Fruit fly (Drosophila melanogaster) whole organism, wandering third instar larva: Measurements from ENCODE around the gene janB.

Source experiments
- CG32264 ChIP-seq: fragments of 200-800 bp; sonication (Bioruptor generic); optimal IDR thresholded peaks from 2 replicates; lab custom pipeline; 2016; ENCODE audit warnings: missing biosample characterization, missing genetic modification characterization
- CG9705 ChIP-seq: fragments of 200-800 bp; sonication (Bioruptor generic); optimal IDR thresholded peaks from 2 replicates; lab custom pipeline; 2018; ENCODE audit warnings: missing biosample characterization, mild to moderate bottlenecking, missing genetic modification characterization
- CrebA ChIP-seq: fragments of 200-800 bp; sonication (Bioruptor generic); optimal IDR thresholded peaks from 2 replicates; lab custom pipeline; 2016; ENCODE audit warnings: missing biosample characterization, mild to moderate bottlenecking, missing genetic modification characterization, borderline replicate concordance
- Dfd ChIP-seq: fragments of >200 bp; optimal IDR thresholded peaks from 2 replicates; lab custom pipeline; 2017; ENCODE audit warnings: missing biosample characterization, missing genetic modification characterization
- Dif ChIP-seq: fragments of 200-275, 200-300 bp; sonication (Bioruptor generic); optimal IDR thresholded peaks from 2 replicates; lab custom pipeline; 2018; ENCODE audit warnings: missing biosample characterization, missing genetic modification characterization; ENCODE audit not compliant: partially characterized antibody
- GATAd ChIP-seq: sonication (Bioruptor generic); optimal IDR thresholded peaks from 2 replicates; lab custom pipeline; 2016; ENCODE audit warnings: missing biosample characterization, missing genetic modification characterization
- HLH106 ChIP-seq: fragments of 200-800 bp; optimal IDR thresholded peaks from 3 replicates; lab custom pipeline; 2019; ENCODE audit warnings: missing biosample characterization, mild to moderate bottlenecking, missing genetic modification characterization, moderate library complexity
- Hnf4 ChIP-seq: fragments of 200-800 bp; sonication (Bioruptor generic); optimal IDR thresholded peaks from 2 replicates; lab custom pipeline; 2016; ENCODE audit warnings: missing biosample characterization, mild to moderate bottlenecking, missing genetic modification characterization
- Hr78 ChIP-seq: fragments of >200 bp; optimal IDR thresholded peaks from 2 replicates; lab custom pipeline; 2017; ENCODE audit warnings: missing biosample characterization, missing genetic modification characterization
- Hr83 ChIP-seq: fragments of 200-300 bp; sonication (Bioruptor generic); optimal IDR thresholded peaks from 2 replicates; lab custom pipeline; 2016; ENCODE audit warnings: missing biosample characterization, mild to moderate bottlenecking, missing genetic modification characterization, moderate library complexity; ENCODE audit not compliant: poor library complexity, severe bottlenecking
- Jra ChIP-seq: sonication (Bioruptor generic); optimal IDR thresholded peaks from 2 replicates; lab custom pipeline; 2016; ENCODE audit warnings: missing biosample characterization, missing genetic modification characterization
- Mio ChIP-seq: sonication (Bioruptor generic); optimal IDR thresholded peaks from 2 replicates; lab custom pipeline; 2016; ENCODE audit warnings: missing biosample characterization, missing genetic modification characterization
- Myc ChIP-seq: fragments of >200 bp; optimal IDR thresholded peaks from 2 replicates; lab custom pipeline; 2017
- N ChIP-seq: fragments of >200 bp; optimal IDR thresholded peaks from 2 replicates; lab custom pipeline; 2018; ENCODE audit warnings: missing biosample characterization, missing external identifiers, missing genetic modification characterization
- OdsH ChIP-seq: fragments of 200-800 bp; sonication (Bioruptor generic); optimal IDR thresholded peaks from 2 replicates; lab custom pipeline; 2016; ENCODE audit warnings: missing biosample characterization, mild to moderate bottlenecking, missing genetic modification characterization
- Rel ChIP-seq, 2 experiments: fragments of 200-800 bp; sonication (Bioruptor generic) in 1 of 2; optimal IDR thresholded peaks; 2 replicates in 1 of 2; 3 replicates in 1 of 2; lab custom pipeline; 2016 to 2019; ENCODE audit warnings: mild to moderate bottlenecking in 2 of 2, missing biosample characterization in 2 of 2, missing genetic modification characterization in 2 of 2, moderate library complexity in 1 of 2
- Sp1 ChIP-seq: fragments of 200-800 bp; sonication (Bioruptor generic); optimal IDR thresholded peaks from 3 replicates; lab custom pipeline; 2019; ENCODE audit warnings: missing biosample characterization, mild to moderate bottlenecking, missing genetic modification characterization, moderate library complexity
- Vsx2 ChIP-seq: fragments of 200-300, 225-300 bp; sonication (Bioruptor generic); optimal IDR thresholded peaks from 2 replicates; lab custom pipeline; 2018; ENCODE audit warnings: missing biosample characterization, missing genetic modification characterization; ENCODE audit not compliant: partially characterized antibody
- brk ChIP-seq: fragments of 200-800 bp; sonication (Bioruptor generic); optimal IDR thresholded peaks from 2 replicates; lab custom pipeline; 2016; ENCODE audit warnings: missing biosample characterization, mild to moderate bottlenecking, missing genetic modification characterization
- dl ChIP-seq, 2 experiments: fragments of 175-275, 200-275 bp in 1 of 2; fragments of 200-275 bp in 1 of 2; sonication (Bioruptor generic); optimal IDR thresholded peaks; lab custom pipeline; 2018; ENCODE audit warnings: mild to moderate bottlenecking in 2 of 2, missing biosample characterization in 2 of 2, missing genetic modification characterization in 2 of 2, moderate library complexity in 2 of 2; ENCODE audit not compliant: partially characterized antibody in 2 of 2, insufficient read depth in 1 of 2
- dsf ChIP-seq: sonication (Bioruptor generic); optimal IDR thresholded peaks from 2 replicates; lab custom pipeline; 2016; ENCODE audit warnings: missing biosample characterization, missing genetic modification characterization, borderline replicate concordance
- ey ChIP-seq: fragments of 200-800 bp; sonication (Bioruptor generic); optimal IDR thresholded peaks from 2 replicates; lab custom pipeline; 2016; ENCODE audit warnings: missing biosample characterization, missing genetic modification characterization
- foxo ChIP-seq, 2 experiments: fragments of 200-800 bp; sonication (Bioruptor generic); optimal IDR thresholded peaks; 2 replicates in 1 of 2; 3 replicates in 1 of 2; lab custom pipeline; 2016 to 2017; ENCODE audit warnings: missing biosample characterization in 2 of 2, missing genetic modification characterization in 2 of 2
- fru ChIP-seq: fragments of 200-800 bp; sonication (Bioruptor generic); optimal IDR thresholded peaks from 3 replicates; lab custom pipeline; 2016; ENCODE audit warnings: missing biosample characterization, mild to moderate bottlenecking, missing genetic modification characterization
- h ChIP-seq: fragments of 200-800 bp; sonication (Bioruptor generic); optimal IDR thresholded peaks from 3 replicates; lab custom pipeline; 2016; ENCODE audit warnings: missing biosample characterization, mild to moderate bottlenecking, missing genetic modification characterization
- jim ChIP-seq: fragments of 175-275, 200-325 bp; sonication (Bioruptor generic); optimal IDR thresholded peaks from 2 replicates; lab custom pipeline; 2016; ENCODE audit warnings: missing biosample characterization, mild to moderate bottlenecking, missing genetic modification characterization
- lola ChIP-seq: fragments of >200 bp; optimal IDR thresholded peaks from 2 replicates; lab custom pipeline; 2017; ENCODE audit warnings: missing biosample characterization, missing genetic modification characterization
- pan ChIP-seq: fragments of >200 bp; optimal IDR thresholded peaks from 2 replicates; lab custom pipeline; 2017
- psq ChIP-seq: fragments of 200-800 bp; sonication (Bioruptor generic); optimal IDR thresholded peaks from 3 replicates; lab custom pipeline; 2017; ENCODE audit warnings: missing biosample characterization, mild to moderate bottlenecking, missing genetic modification characterization, moderate library complexity
- sage ChIP-seq: fragments of 200-800 bp; sonication (Bioruptor generic); optimal IDR thresholded peaks from 2 replicates; lab custom pipeline; 2016; ENCODE audit warnings: missing biosample characterization, mild to moderate bottlenecking, missing genetic modification characterization
- sv ChIP-seq: fragments of 200-800 bp; sonication (Bioruptor generic); optimal IDR thresholded peaks from 3 replicates; lab custom pipeline; 2016; ENCODE audit warnings: missing biosample characterization, missing genetic modification characterization
- usp ChIP-seq: fragments of >200 bp; optimal IDR thresholded peaks from 2 replicates; lab custom pipeline; 2017; ENCODE audit warnings: missing biosample characterization, missing genetic modification characterization
- woc ChIP-seq: sonication (Bioruptor generic); optimal IDR thresholded peaks from 2 replicates; lab custom pipeline; 2016; ENCODE audit warnings: missing biosample characterization, mild to moderate bottlenecking, missing genetic modification characterization

janB gene

dm6 chr3R:30000286-30000685 is 38.2 kb downstream of the janB start, which contains the start of gene Tace:
Gene Tace (plus strand): TSS chr3R:30000530.
- no peak for TF ChIP-seq Sp1 (GFP tag; lab: Kevin White, UChicago)
- TF ChIP-seq Vsx2 (GFP tag; lab: Kevin White, UChicago): no peak
- TF ChIP-seq sage (GFP tag; lab: Kevin White, UChicago): no peak
- no peak for TF ChIP-seq Hr78 (GFP tag; lab: Kevin White, UChicago)
- no peak for TF ChIP-seq h
- TF ChIP-seq foxo (GFP tag; optimal IDR thresholded peaks at IDR 0.05; lab: Kevin White, UChicago): no peak
- no peak for TF ChIP-seq CrebA (GFP tag; lab: Kevin White, UChicago)
- no peak for TF ChIP-seq Hnf4 (GFP tag; lab: Kevin White, UChicago)
- no peak for TF ChIP-seq jim (GFP tag; lab: Kevin White, UChicago)
- TF ChIP-seq Mio (GFP tag; lab: Kevin White, UChicago): no peak
- no peak for TF ChIP-seq sv (GFP tag; lab: Kevin White, UChicago)

DNA sequence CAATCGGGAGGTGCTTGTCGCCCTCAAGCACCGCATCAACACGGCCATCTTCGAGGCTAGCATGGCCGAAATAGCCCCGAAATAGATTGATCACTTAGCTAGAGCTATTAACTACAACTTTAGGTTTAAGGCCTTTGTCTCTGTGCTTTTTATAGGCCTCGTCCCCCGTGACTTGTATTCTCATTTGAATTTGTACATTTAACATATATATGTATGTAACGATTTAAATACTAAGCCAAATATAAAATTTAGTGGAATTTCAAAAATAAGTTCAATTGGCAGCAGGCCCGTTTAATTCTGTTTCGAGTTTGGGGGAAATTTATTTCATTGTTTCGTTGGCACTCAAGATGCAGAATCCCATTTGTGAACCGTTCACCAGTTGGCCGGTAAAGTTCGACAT is 39.0 kb downstream of the janB start, which contains the start of gene CG34298:
CG34298 (plus strand) TSS at position 301 of the 400 bp plus-strand sequence.
- no peak for TF ChIP-seq Dfd
- no peak for TF ChIP-seq h
- TF ChIP-seq dsf (GFP tag; lab: Kevin White, UChicago): no peak
- TF ChIP-seq N (GFP tag; lab: Kevin White, UChicago): no peak
- TF ChIP-seq Dif (GFP tag; lab: Kevin White, UChicago): no peak
- TF ChIP-seq Sp1 (GFP tag; lab: Kevin White, UChicago): no peak
- no peak for TF ChIP-seq Jra (GFP tag; lab: Kevin White, UChicago)
- no peak for TF ChIP-seq CG9705 (GFP tag; lab: Kevin White, UChicago)
- no peak for TF ChIP-seq Hr83
- no peak for TF ChIP-seq psq (GFP tag; lab: Kevin White, UChicago)
- TF ChIP-seq Hnf4 (GFP tag; lab: Kevin White, UChicago): no peak
- no peak for TF ChIP-seq lola (GFP tag; lab: Kevin White, UChicago)
- TF ChIP-seq Mio (GFP tag; lab: Kevin White, UChicago): no peak
- no peak for TF ChIP-seq usp (GFP tag; lab: Kevin White, UChicago)
- TF ChIP-seq fru: no peak
- TF ChIP-seq GATAd (GFP tag; lab: Kevin White, UChicago): no peak
- TF ChIP-seq dl (GFP tag; optimal IDR thresholded peaks at IDR 0.05; lab: Kevin White, UChicago; ENCODE audit: insufficient read depth in 1 of 2, partially characterized antibody in 2 of 2): no peak
- no peak for TF ChIP-seq brk (GFP tag; lab: Kevin White, UChicago)
- TF ChIP-seq woc (GFP tag; lab: Kevin White, UChicago): no peak
- no peak for TF ChIP-seq Vsx2 (GFP tag; lab: Kevin White, UChicago)

DNA sequence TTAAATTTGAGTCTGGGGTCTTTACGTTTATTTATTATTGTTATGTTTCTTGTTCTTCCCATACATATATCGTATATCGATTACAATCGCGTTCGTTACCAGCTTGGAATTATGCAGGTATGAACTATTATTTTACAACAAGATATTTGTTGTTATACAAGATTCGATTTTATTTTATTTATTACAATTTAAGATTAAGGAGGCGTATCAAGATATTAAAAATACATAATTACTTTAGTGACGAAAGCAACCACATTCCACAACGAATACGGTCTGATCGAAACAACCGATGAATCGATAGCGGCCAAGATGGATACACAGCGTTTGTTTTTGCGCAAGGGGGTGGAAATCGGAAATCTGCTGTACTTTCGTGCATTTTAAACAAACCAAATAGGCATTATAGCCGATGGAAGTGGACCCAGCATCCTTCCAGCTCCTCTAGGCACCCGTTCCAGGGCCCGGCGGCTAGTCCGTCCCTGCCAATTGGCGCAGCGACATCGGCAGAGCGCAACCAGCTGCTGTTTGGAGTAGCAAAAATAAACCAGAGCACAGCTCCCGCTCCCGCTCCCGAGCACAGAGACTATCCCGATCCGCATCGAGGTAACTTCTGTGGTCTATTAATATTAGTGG is 40.8 kb downstream of the janB start, which contains the start of the genes CG15525 and CG11504:
CG15525 (minus strand) TSS at position 70 of the 630 bp plus-strand sequence.
CG11504 (plus strand) TSS at position 294 of the 630 bp plus-strand sequence.
- no peak for TF ChIP-seq Rel (GFP tag; optimal IDR thresholded peaks at IDR 0.05; lab: Kevin White, UChicago)
- TF ChIP-seq Rel (tag; optimal IDR thresholded peaks at IDR 0.05; lab: Kevin White, UChicago): peak; percentile 67
- no peak for TF ChIP-seq CG32264 (GFP tag; lab: Kevin White, UChicago)
- no peak for TF ChIP-seq usp (GFP tag; lab: Kevin White, UChicago)
- TF ChIP-seq HLH106 (tag; lab: Kevin White, UChicago): peak; percentile 7
- peak; percentile 51 for TF ChIP-seq ey (GFP tag; lab: Kevin White, UChicago)
- peak; percentile 54 for TF ChIP-seq OdsH (GFP tag; lab: Kevin White, UChicago)
- peak; percentile 28 for TF ChIP-seq Myc (lab: Kevin White, UChicago)

DNA sequence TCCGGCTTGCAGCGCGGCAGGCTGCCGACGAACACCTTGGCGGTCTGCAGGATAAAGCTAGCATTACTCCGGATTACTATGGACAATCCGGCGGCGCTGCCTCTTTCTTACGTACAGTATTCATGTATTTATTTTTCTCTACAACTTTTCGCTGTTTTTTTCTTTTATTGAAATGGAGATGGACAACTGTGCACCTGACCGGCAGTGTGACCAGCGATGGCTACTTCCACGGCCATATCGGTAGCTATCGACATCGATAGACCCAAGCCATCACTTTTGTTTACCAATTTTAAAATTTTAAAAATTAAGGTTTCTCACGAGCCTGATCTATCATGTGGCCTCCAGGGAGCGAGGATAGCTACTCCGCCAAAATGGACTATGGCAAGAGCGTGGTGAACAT is 43.5 kb downstream of the janB start, which contains the start of the genes CG7903 and Sas-6:
CG7903 (minus strand) TSS at position 197 of the 400 bp plus-strand sequence.
Sas-6 (plus strand) TSS at position 323 of the 400 bp plus-strand sequence.
- TF ChIP-seq pan (lab: Kevin White, UChicago) (no peak), foxo (GFP tag; optimal IDR thresholded peaks at IDR 0.05; lab: Kevin White, UChicago) (no peak), Rel (GFP tag; optimal IDR thresholded peaks at IDR 0.05; lab: Kevin White, UChicago) (no peak), Rel (tag; optimal IDR thresholded peaks at IDR 0.05; lab: Kevin White, UChicago) (no peak), Hr83 (peak; percentile 42), brk (GFP tag; lab: Kevin White, UChicago) (no peak), jim (GFP tag; lab: Kevin White, UChicago) (peak; percentile 13), dsf (GFP tag; lab: Kevin White, UChicago) (no peak), Myc (lab: Kevin White, UChicago) (no peak)
